Worm (Caenorhabditis elegans): ENCODE data around the gene spe-49.

The spe-49 gene

DNA sequence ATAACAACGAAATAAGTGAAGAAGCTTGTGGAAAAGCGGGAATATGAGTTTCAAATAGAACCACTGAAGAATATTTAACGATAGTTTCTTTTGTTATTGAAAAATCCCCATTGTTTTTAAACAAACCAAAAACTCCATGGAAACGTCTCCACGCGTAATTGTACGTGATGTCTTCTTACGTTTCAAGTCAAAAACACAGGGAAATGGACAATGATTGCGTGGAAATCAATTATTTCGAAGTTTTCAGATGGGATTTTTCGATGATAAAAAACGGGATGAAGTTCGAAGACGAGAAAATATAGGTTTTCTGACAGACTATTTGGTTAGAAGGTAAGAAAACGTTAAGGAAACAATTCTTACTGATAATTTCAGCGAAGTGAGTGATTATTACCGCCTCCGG is at the start of gene spe-49, which contains the start of gene K12B6.4:
TSS of gene spe-49 (plus strand) at position 185 of the 400 bp plus-strand sequence.
TSS of gene K12B6.4 (minus strand) at position 101 of the 400 bp plus-strand sequence.
- no peak for TF ChIP-seq flh-1 (GFP tag; optimal IDR thresholded peaks at IDR 0.05)
- no peak for TF ChIP-seq mls-2 (tag; optimal IDR thresholded peaks at IDR 0.05)
- TF ChIP-seq sptf-1 (tag; optimal IDR thresholded peaks at IDR 0.05): no peak
- TF ChIP-seq nhr-237 (tag; optimal IDR thresholded peaks at IDR 0.05): no peak
- TF ChIP-seq snpc-4 (tag; optimal IDR thresholded peaks at IDR 0.05): no peak
- TF ChIP-seq nhr-28 (tag; optimal IDR thresholded peaks at IDR 0.05): no peak

DNA sequence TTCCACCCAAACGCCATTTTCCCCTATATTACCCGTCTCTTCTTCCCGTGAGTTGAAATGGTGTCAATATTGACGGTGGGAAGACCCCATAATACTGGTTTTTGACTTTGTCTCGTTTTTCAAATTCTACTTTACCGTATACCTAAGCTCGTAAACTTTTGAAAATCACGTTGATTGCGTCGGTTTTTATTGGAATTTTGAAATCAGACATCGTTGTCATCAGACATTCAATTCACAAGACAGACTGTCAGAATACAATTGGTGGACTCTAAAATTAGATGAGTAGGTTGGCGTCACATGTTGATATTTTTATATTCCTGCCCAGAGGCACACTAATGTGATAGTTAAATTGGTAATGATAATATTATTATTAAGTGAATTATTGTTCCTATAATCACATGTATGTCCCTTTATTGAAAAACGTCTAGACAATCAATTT is 49.2 kb upstream of the spe-49 start:
- TF ChIP-seq lin-32 (GFP tag; optimal IDR thresholded peaks at IDR 0.05): no peak
- no peak for TF ChIP-seq drap-1 (GFP tag; optimal IDR thresholded peaks at IDR 0.05)
- no peak for TF ChIP-seq nhr-12 (tag; optimal IDR thresholded peaks at IDR 0.05)
- no peak for TF ChIP-seq mep-1 (tag; optimal IDR thresholded peaks at IDR 0.05)
- TF ChIP-seq sptf-1 (tag; optimal IDR thresholded peaks at IDR 0.05): no peak
- TF ChIP-seq nhr-76 (tag; optimal IDR thresholded peaks at IDR 0.05): no peak
- no peak for TF ChIP-seq unc-120 (tag; optimal IDR thresholded peaks at IDR 0.05; ENCODE audit: poor library complexity, severe bottlenecking)
- TF ChIP-seq ceh-39 (tag; optimal IDR thresholded peaks at IDR 0.05): no peak
- TF ChIP-seq nhr-28 (tag; optimal IDR thresholded peaks at IDR 0.05): no peak
- no peak for TF ChIP-seq blmp-1 (tag; optimal IDR thresholded peaks at IDR 0.05)
- no peak for TF ChIP-seq elt-1 (tag; optimal IDR thresholded peaks at IDR 0.05; ENCODE audit: borderline replicate concordance, insufficient read depth)
- no peak for TF ChIP-seq lsy-2 (tag; optimal IDR thresholded peaks at IDR 0.05)
- TF ChIP-seq nhr-2 (tag; optimal IDR thresholded peaks at IDR 0.05): no peak
- no peak for TF ChIP-seq unc-39 (tag; optimal IDR thresholded peaks at IDR 0.05)
- no peak for TF ChIP-seq hlh-1 (tag; optimal IDR thresholded peaks at IDR 0.05)
- no peak for TF ChIP-seq nhr-237 (tag; optimal IDR thresholded peaks at IDR 0.05)
- TF ChIP-seq sem-2 (GFP tag; optimal IDR thresholded peaks at IDR 0.05): no peak

DNA sequence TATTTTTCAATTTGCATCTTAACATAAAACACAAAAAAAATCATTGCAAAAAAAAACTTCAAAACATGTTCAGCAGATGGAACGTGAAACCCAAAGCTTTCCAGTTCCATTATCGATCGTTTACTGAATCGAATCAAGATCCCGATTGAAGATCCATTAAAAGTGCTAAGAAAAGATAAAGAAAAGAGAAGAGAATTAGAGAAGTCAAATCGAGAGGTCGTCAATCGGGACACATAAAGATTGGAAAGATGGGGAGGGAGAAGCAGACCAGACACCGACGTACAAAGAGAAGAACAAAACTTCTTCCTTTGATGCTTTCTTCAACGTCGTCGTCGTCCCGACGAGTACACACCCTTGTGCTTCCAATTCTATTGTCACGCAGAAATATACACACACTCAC is 48.3 kb upstream of the spe-49 start:
- no peak for TF ChIP-seq unc-39 (tag; optimal IDR thresholded peaks at IDR 0.05)
- peak; percentile 35 for TF ChIP-seq ces-1 (GFP tag; optimal IDR thresholded peaks at IDR 0.05)
- TF ChIP-seq nhr-28 (tag; optimal IDR thresholded peaks at IDR 0.05): no peak
- TF ChIP-seq elt-1 (tag; optimal IDR thresholded peaks at IDR 0.05; ENCODE audit: borderline replicate concordance, insufficient read depth): peak; percentile 87
- TF ChIP-seq drap-1 (GFP tag; optimal IDR thresholded peaks at IDR 0.05): no peak
- no peak for TF ChIP-seq ztf-11 (tag; optimal IDR thresholded peaks at IDR 0.05)
- TF ChIP-seq lsy-2 (tag; optimal IDR thresholded peaks at IDR 0.05): no peak
- no peak for TF ChIP-seq lin-32 (GFP tag; optimal IDR thresholded peaks at IDR 0.05)
- TF ChIP-seq tbx-8 (GFP tag; optimal IDR thresholded peaks at IDR 0.05): no peak
- no peak for TF ChIP-seq ceh-43 (GFP tag; optimal IDR thresholded peaks at IDR 0.05)
- no peak for TF ChIP-seq bed-3 (GFP tag; optimal IDR thresholded peaks at IDR 0.05)
- TF ChIP-seq sem-2 (GFP tag; optimal IDR thresholded peaks at IDR 0.05): no peak

DNA sequence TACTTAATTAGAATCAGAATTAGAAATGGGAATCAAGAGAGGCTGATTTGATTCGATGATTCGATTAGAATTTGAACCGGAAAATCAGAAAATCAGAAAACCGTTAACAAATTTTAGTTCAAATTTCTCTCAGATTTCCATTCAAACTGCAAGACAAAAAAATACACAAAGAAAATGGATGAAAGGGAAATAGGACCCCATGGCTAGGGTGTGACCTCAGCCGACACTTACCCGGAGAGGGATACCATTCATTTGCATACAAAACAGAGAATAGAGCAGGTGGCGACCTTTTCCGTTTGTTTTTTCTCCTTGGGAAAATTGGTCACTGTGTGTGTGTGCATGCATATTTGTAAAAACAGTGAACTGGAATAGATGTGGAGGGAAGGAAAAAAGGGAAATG is 47.2 kb upstream of the spe-49 start:
- TF ChIP-seq ces-1 (GFP tag; optimal IDR thresholded peaks at IDR 0.05) (peak; percentile 46), cnd-1 (tag; optimal IDR thresholded peaks at IDR 0.05) (peak; percentile 19), elt-3 (tag; optimal IDR thresholded peaks at IDR 0.05) (no peak), nhr-237 (tag; optimal IDR thresholded peaks at IDR 0.05) (no peak), nhr-2 (tag; optimal IDR thresholded peaks at IDR 0.05) (peak; percentile 95)

DNA sequence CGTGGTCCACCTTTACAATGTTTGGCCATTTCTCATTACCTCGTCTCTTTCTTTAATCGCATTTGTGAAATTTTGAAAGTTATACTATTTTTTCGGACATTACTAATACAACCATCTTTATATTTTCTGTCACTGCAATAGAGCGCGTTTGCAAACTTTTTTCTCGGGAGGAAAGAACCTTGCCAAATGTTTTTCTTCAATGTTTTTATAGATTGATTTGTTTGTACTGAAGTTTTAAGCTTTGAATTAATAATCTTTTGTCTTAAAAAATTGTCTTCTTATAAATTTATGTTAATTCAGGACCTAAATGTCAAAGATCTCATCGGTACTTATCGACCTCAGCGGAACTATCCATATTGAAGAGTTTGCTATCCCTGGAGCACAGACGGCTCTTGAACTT is 46.3 kb upstream of the spe-49 start, which contains the start of gene K08B12.3:
TSS of gene K08B12.3 (plus strand) at position 301 of the 400 bp plus-strand sequence.
- TF ChIP-seq nhr-2 (tag; optimal IDR thresholded peaks at IDR 0.05) (no peak), sptf-1 (tag; optimal IDR thresholded peaks at IDR 0.05) (no peak), nhr-12 (tag; optimal IDR thresholded peaks at IDR 0.05) (no peak), M03D4.4 (tag; optimal IDR thresholded peaks at IDR 0.05) (no peak), unc-39 (tag; optimal IDR thresholded peaks at IDR 0.05) (no peak), ztf-11 (tag; optimal IDR thresholded peaks at IDR 0.05) (no peak), cnd-1 (tag; optimal IDR thresholded peaks at IDR 0.05) (no peak), unc-62 (GFP tag; optimal IDR thresholded peaks at IDR 0.05) (no peak), ceh-39 (tag; optimal IDR thresholded peaks at IDR 0.05) (no peak), snpc-4 (tag; optimal IDR thresholded peaks at IDR 0.05) (no peak), hlh-1 (tag; optimal IDR thresholded peaks at IDR 0.05) (no peak)

DNA sequence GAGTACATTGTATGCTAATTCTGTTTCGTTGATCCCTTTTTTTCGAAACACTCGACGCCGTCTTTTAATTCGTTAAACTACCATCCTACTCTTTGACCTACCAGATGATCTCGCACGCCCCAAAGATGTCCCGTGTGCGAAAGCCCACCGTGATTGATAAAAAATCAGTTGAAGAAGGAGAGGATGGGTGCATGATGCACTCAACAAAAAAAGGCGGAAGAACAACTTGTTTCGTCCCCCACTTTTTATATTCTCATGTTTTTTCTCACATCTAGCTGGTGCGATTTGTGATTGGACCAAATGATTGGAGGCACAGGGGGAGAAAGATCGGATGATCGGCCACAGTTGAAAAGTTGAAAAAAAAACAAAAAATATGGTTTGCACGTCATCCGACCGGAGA is 42.8 kb upstream of the spe-49 start:
- TF ChIP-seq nhr-76 (tag; optimal IDR thresholded peaks at IDR 0.05) (no peak), unc-39 (tag; optimal IDR thresholded peaks at IDR 0.05) (no peak), ceh-43 (GFP tag; optimal IDR thresholded peaks at IDR 0.05) (no peak), lin-32 (GFP tag; optimal IDR thresholded peaks at IDR 0.05) (no peak), unc-62 (GFP tag; optimal IDR thresholded peaks at IDR 0.05) (no peak), hlh-1 (tag; optimal IDR thresholded peaks at IDR 0.05) (no peak), sem-2 (GFP tag; optimal IDR thresholded peaks at IDR 0.05) (no peak), elt-3 (tag; optimal IDR thresholded peaks at IDR 0.05) (no peak), tbx-8 (GFP tag; optimal IDR thresholded peaks at IDR 0.05) (no peak), snpc-4 (tag; optimal IDR thresholded peaks at IDR 0.05) (no peak), elt-1 (tag; optimal IDR thresholded peaks at IDR 0.05; ENCODE audit: borderline replicate concordance, insufficient read depth) (no peak), lin-13 (tag; optimal IDR thresholded peaks at IDR 0.05) (no peak), nhr-2 (tag; optimal IDR thresholded peaks at IDR 0.05) (no peak), nhr-12 (tag; optimal IDR thresholded peaks at IDR 0.05) (no peak), mls-2 (tag; optimal IDR thresholded peaks at IDR 0.05) (no peak), ham-2 (GFP tag; optimal IDR thresholded peaks at IDR 0.05) (no peak), blmp-1 (tag; optimal IDR thresholded peaks at IDR 0.05) (no peak), M03D4.4 (tag; optimal IDR thresholded peaks at IDR 0.05) (no peak), zip-8 (tag; optimal IDR thresholded peaks at IDR 0.05) (no peak)

All from whole organism, mixed stage, embryonic.